Fruit fly (Drosophila melanogaster): ENCODE results near the gene Rbbp5.

Gene Rbbp5

DNA sequence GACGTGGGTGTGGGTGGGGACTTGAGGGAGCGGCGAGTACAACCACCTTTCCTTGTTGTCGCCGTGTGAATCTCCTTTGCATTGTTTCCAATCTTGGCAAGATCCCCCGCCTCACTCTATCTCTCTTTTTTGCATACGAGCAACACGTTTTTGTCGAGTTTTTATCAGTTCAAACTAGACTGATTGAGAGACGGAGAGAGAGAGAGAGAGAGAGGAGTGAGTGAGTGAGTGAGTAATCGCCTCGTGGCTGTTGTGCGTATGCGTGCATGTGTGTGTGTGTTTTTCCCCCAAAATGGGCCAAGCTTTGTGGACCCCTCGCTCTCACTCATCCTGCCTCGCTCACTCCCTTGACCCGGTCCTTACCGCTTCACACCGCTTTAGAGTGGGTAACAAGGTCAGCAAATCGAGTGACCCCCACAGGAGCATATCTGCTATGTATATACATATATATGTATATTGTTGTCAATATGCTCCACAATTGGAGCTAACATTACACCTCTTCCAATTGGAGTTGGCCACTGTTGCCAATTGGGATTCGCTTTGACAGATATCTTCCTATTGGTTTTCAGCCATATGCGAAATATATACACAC is 1.7 kb upstream of the Rbbp5 start:
- no peak for TF ChIP-seq CG17806 (tag; optimal IDR thresholded peaks at IDR 0.05)
- no peak; the same call in 2 of the 3 replicates for TF ChIP-seq fd96Ca (GFP tag; IDR thresholded peaks at IDR 0.05)
- TF ChIP-seq D1 (tag; optimal IDR thresholded peaks at IDR 0.05): no peak
- no peak for TF ChIP-seq CG10348 (GFP tag; IDR thresholded peaks at IDR 0.05)
- TF ChIP-seq CG12605 (GFP tag; IDR thresholded peaks at IDR 0.05): 0 out of 2 replicates have a peak, but pooled peaks have one; percentile 46
- 0 out of 3 replicates have a peak, but pooled peaks have one; percentile 39 for TF ChIP-seq CG4496 (GFP tag; IDR thresholded peaks at IDR 0.05)
- TF ChIP-seq CG14655 (GFP tag; optimal IDR thresholded peaks at IDR 0.05): no peak
- no peak for TF ChIP-seq CG8301 (tag; optimal IDR thresholded peaks at IDR 0.05)
- TF ChIP-seq CG8159 (tag; optimal IDR thresholded peaks at IDR 0.05): no peak
- TF ChIP-seq Pif1B (GFP tag; optimal IDR thresholded peaks at IDR 0.05): no peak
- TF ChIP-seq EcR (GFP tag; optimal IDR thresholded peaks at IDR 0.05): peak; percentile 95
- no peak for TF ChIP-seq Snoo (tag; optimal IDR thresholded peaks at IDR 0.05)
- no peak for TF ChIP-seq CG34367 (tag; optimal IDR thresholded peaks at IDR 0.05)
- TF ChIP-seq CG9948 (tag; optimal IDR thresholded peaks at IDR 0.05): no peak
- TF ChIP-seq CG13204 (GFP tag; optimal IDR thresholded peaks at IDR 0.05): no peak
- TF ChIP-seq CG32121 (GFP tag; IDR thresholded peaks at IDR 0.05): 0 out of 2 replicates have a peak, but pooled peaks have one; percentile 29
- TF ChIP-seq Pif1A (GFP tag; optimal IDR thresholded peaks at IDR 0.05): no peak
- peak; percentile 44; the same call in 1 of the 2 replicates for TF ChIP-seq Ets98B (GFP tag; IDR thresholded peaks at IDR 0.05)
- no peak for TF ChIP-seq rn (GFP tag; IDR thresholded peaks at IDR 0.05)
- no peak for TF ChIP-seq CG15710 (tag; optimal IDR thresholded peaks at IDR 0.05)
- TF ChIP-seq gl (tag; optimal IDR thresholded peaks at IDR 0.05): no peak

DNA sequence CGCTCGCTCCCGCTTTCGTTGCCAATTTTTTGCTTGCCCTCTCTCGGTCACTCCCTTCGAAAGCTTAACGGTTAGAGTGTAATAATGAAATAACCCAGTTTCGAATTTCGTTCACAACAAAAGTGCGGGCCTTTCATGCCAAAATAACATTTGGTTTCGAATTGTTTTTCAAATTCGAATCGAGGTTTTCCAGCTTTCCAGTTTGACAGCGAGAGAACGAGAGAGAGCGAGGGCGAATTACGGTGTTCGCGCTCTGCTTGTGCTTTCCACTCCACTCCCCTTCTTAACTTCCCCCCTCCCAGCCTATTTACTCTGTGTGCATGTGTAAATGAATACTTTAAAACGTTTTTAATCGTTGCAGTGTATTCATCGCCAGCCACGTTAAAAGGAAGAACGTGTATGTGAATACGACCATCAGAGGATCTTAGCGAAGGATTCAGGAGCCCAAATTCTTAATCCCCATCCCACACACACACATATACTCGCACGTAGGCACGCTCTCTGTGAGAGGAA is 895 bp upstream of the Rbbp5 start:
- no peak for TF ChIP-seq CG9948 (tag; optimal IDR thresholded peaks at IDR 0.05)
- no peak for TF ChIP-seq CG4496 (GFP tag; IDR thresholded peaks at IDR 0.05)
- TF ChIP-seq CG12605 (GFP tag; IDR thresholded peaks at IDR 0.05): no peak
- TF ChIP-seq CG15710 (tag; optimal IDR thresholded peaks at IDR 0.05): no peak
- TF ChIP-seq D1 (tag; optimal IDR thresholded peaks at IDR 0.05): no peak
- no peak for TF ChIP-seq Pif1B (GFP tag; optimal IDR thresholded peaks at IDR 0.05)
- TF ChIP-seq Ets98B (GFP tag; IDR thresholded peaks at IDR 0.05): no peak
- TF ChIP-seq CG8159 (tag; optimal IDR thresholded peaks at IDR 0.05): no peak
- no peak for TF ChIP-seq fd96Ca (GFP tag; IDR thresholded peaks at IDR 0.05)
- TF ChIP-seq CG13204 (GFP tag; optimal IDR thresholded peaks at IDR 0.05): no peak
- TF ChIP-seq CG14655 (GFP tag; optimal IDR thresholded peaks at IDR 0.05): no peak
- TF ChIP-seq rn (GFP tag; IDR thresholded peaks at IDR 0.05): no peak
- no peak for TF ChIP-seq CG8301 (tag; optimal IDR thresholded peaks at IDR 0.05)
- TF ChIP-seq CG32121 (GFP tag; IDR thresholded peaks at IDR 0.05): no peak
- no peak for TF ChIP-seq Snoo (tag; optimal IDR thresholded peaks at IDR 0.05)
- TF ChIP-seq EcR (GFP tag; optimal IDR thresholded peaks at IDR 0.05): no peak

DNA sequence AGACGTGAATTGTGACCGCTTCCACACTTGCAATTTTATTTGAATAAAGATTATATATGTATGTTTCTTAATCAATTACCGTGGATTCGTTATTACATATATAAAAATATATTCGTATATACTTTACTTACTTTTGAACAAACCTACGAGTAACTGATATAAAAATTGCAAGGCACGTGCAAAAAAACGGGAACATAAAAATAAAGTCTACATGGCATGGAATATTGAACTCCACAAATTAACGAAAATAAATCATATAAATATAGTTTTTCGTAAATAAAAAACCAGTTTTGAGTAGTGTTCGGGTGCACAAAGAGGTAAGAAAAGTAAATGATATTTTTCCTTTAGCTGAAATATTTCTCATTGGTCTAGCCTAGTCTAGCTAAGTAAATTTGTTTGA is 5.4 kb downstream of the Rbbp5 start, which contains the start of gene Spn77Bc:
TSS of gene Spn77Bc (plus strand) at position 301 of the 400 bp plus-strand sequence.
- TF ChIP-seq fd96Ca (GFP tag; IDR thresholded peaks at IDR 0.05) (no peak), gl (tag; optimal IDR thresholded peaks at IDR 0.05) (no peak)

DNA sequence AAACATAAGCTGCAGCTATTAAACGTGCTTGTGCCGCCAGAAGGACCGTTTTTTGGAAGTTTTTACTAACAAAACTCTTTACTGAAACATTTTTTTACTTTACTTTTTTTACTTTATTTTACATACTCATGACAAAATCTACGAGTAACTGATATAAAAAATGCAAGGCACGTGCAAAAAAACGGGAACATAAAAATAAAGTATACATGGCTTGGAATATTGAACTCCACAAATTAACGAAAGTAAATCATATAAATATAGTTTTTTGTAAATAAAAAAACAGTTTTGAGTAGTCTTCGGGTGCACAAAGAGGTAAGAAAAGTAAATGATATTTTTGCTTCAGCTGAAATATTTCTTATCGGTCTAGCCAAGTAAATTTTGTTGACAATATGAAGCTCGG is 27.1 kb downstream of the Rbbp5 start, which contains the start of gene Spn77Bb:
TSS of gene Spn77Bb (plus strand) at position 301 of the 400 bp plus-strand sequence.
- TF ChIP-seq CG8301 (tag; optimal IDR thresholded peaks at IDR 0.05): no peak
- TF ChIP-seq EcR (GFP tag; optimal IDR thresholded peaks at IDR 0.05): no peak
- TF ChIP-seq D1 (tag; optimal IDR thresholded peaks at IDR 0.05): no peak
- TF ChIP-seq CG9948 (tag; optimal IDR thresholded peaks at IDR 0.05): no peak
- no peak for TF ChIP-seq Pif1A (GFP tag; optimal IDR thresholded peaks at IDR 0.05)
- no peak for TF ChIP-seq CG8159 (tag; optimal IDR thresholded peaks at IDR 0.05)
- TF ChIP-seq CG12605 (GFP tag; IDR thresholded peaks at IDR 0.05): no peak
- TF ChIP-seq CG15710 (tag; optimal IDR thresholded peaks at IDR 0.05): no peak
- no peak for TF ChIP-seq Snoo (tag; optimal IDR thresholded peaks at IDR 0.05)
- TF ChIP-seq rn (GFP tag; IDR thresholded peaks at IDR 0.05): no peak
- no peak for TF ChIP-seq Pif1B (GFP tag; optimal IDR thresholded peaks at IDR 0.05)
- no peak for TF ChIP-seq CG10348 (GFP tag; IDR thresholded peaks at IDR 0.05)
- TF ChIP-seq Ets98B (GFP tag; IDR thresholded peaks at IDR 0.05): no peak
- no peak for TF ChIP-seq CG17806 (tag; optimal IDR thresholded peaks at IDR 0.05)
- no peak for TF ChIP-seq CG13204 (GFP tag; optimal IDR thresholded peaks at IDR 0.05)

DNA sequence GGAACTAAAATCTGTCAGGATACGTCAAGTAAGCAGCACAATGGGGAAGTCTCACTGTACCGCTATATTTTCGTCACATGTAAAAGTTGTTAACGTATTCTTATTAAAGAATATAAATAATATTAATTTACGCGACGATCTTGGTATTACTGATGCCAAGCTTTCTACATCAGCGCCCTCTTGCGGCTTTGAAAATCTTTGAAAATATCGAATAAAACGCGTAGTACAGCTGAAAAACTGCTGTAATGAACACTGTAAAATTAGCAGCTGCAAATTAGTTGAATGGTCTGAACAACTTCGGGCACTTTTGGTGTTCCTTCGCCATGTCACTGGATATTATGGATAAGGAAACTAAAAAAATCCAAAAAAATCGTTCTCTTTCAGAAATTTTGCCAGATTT is 27.7 kb downstream of the Rbbp5 start:
- TF ChIP-seq CG17806 (tag; optimal IDR thresholded peaks at IDR 0.05): no peak
- no peak for TF ChIP-seq CG14655 (GFP tag; optimal IDR thresholded peaks at IDR 0.05)
- no peak for TF ChIP-seq CG4496 (GFP tag; IDR thresholded peaks at IDR 0.05)
- TF ChIP-seq CG32121 (GFP tag; IDR thresholded peaks at IDR 0.05): no peak
- no peak for TF ChIP-seq D1 (tag; optimal IDR thresholded peaks at IDR 0.05)
- no peak for TF ChIP-seq CG13204 (GFP tag; optimal IDR thresholded peaks at IDR 0.05)
- no peak for TF ChIP-seq rn (GFP tag; IDR thresholded peaks at IDR 0.05)
- no peak for TF ChIP-seq fd96Ca (GFP tag; IDR thresholded peaks at IDR 0.05)
- no peak for TF ChIP-seq Pif1B (GFP tag; optimal IDR thresholded peaks at IDR 0.05)
- no peak for TF ChIP-seq CG12605 (GFP tag; IDR thresholded peaks at IDR 0.05)
- TF ChIP-seq CG15710 (tag; optimal IDR thresholded peaks at IDR 0.05): no peak

DNA sequence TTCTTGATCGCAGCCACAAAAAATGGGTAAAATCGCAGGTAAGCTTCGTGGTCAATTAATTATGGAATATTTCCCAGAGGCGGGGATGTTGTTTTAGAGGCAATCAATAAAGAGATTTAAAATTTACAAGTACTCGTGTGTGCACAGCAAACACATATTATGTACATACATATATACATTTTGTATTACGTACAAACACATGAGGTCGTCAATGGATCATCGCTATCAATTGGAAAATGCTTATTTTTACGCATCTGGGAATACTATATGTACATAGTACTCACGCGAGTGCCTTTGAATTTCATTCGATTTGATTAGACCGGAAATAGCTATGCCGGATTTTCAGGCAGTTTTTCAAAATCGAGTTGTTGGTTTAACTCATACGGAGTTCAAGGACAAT is 30.0 kb downstream of the Rbbp5 start:
- TF ChIP-seq CG32121 (GFP tag; IDR thresholded peaks at IDR 0.05): no peak
- TF ChIP-seq CG34367 (tag; optimal IDR thresholded peaks at IDR 0.05): no peak
- TF ChIP-seq Pif1B (GFP tag; optimal IDR thresholded peaks at IDR 0.05): no peak
- TF ChIP-seq Pif1A (GFP tag; optimal IDR thresholded peaks at IDR 0.05): no peak
- no peak for TF ChIP-seq CG8159 (tag; optimal IDR thresholded peaks at IDR 0.05)
- no peak for TF ChIP-seq Snoo (tag; optimal IDR thresholded peaks at IDR 0.05)
